Fruit fly (Drosophila melanogaster) whole organism, prepupa: ENCODE measurements around the gene CG10587.

Experiments used
- CG10631 ChIP-seq: fragments of 200-800 bp; sonication (Bioruptor generic); optimal IDR thresholded peaks from 2 replicates; lab custom pipeline; 2016; ENCODE audit warnings: missing biosample characterization, missing genetic modification characterization
- CG10669 ChIP-seq: fragments of 200-800 bp; sonication (Bioruptor generic); optimal IDR thresholded peaks from 3 replicates; lab custom pipeline; 2018; ENCODE audit warnings: missing biosample characterization, mild to moderate bottlenecking, missing genetic modification characterization, moderate library complexity
- CG11762 ChIP-seq: fragments of 200-800 bp; sonication (Bioruptor generic); optimal IDR thresholded peaks from 3 replicates; lab custom pipeline; 2016; ENCODE audit warnings: missing biosample characterization, missing genetic modification characterization; ENCODE audit not compliant: insufficient read depth
- CG15336 ChIP-seq: fragments of 200-800 bp; sonication (Bioruptor generic); IDR thresholded peaks from 2 replicates; pipeline ENCODE4 v1.3.6; 2022; ENCODE audit warnings: missing biosample characterization, missing genetic modification characterization
- CG1621 ChIP-seq: fragments of 200-800 bp; sonication (Bioruptor generic); optimal IDR thresholded peaks from 3 replicates; lab custom pipeline; 2018; ENCODE audit warnings: missing biosample characterization, mild to moderate bottlenecking, missing genetic modification characterization
- CG3032 ChIP-seq: fragments of 200-800 bp; optimal IDR thresholded peaks from 2 replicates; lab custom pipeline; 2019; ENCODE audit warnings: missing biosample characterization, mild to moderate bottlenecking, missing genetic modification characterization, moderate library complexity
- CG31627 ChIP-seq: fragments of 200-800 bp; sonication (Bioruptor generic); optimal IDR thresholded peaks from 3 replicates; lab custom pipeline; 2016; ENCODE audit warnings: missing biosample characterization, missing genetic modification characterization
- CG32006 ChIP-seq: fragments of 200-800 bp; sonication (Bioruptor generic); optimal IDR thresholded peaks from 3 replicates; lab custom pipeline; 2017; ENCODE audit warnings: missing biosample characterization, mild to moderate bottlenecking, missing genetic modification characterization
- CG34406 ChIP-seq: fragments of 200-800 bp; sonication (Bioruptor generic); optimal IDR thresholded peaks from 3 replicates; lab custom pipeline; 2016; ENCODE audit warnings: missing biosample characterization, missing genetic modification characterization
- CG3919 ChIP-seq: fragments of 200-800 bp; sonication (Bioruptor generic); optimal IDR thresholded peaks from 3 replicates; lab custom pipeline; 2016; ENCODE audit warnings: missing biosample characterization, missing genetic modification characterization
- CG6163 ChIP-seq: fragments of 200-800 bp; sonication (Bioruptor generic); IDR thresholded peaks from 3 replicates; pipeline ENCODE4 v1.3.6; 2022; ENCODE audit warnings: missing biosample characterization, missing genetic modification characterization
- CG6792 ChIP-seq: fragments of 200-800 bp; sonication (Bioruptor generic); optimal IDR thresholded peaks from 3 replicates; lab custom pipeline; 2016; ENCODE audit warnings: missing biosample characterization, missing genetic modification characterization
- CG6808 ChIP-seq: fragments of 200-800 bp; sonication (Bioruptor generic); optimal IDR thresholded peaks from 3 replicates; lab custom pipeline; 2017; ENCODE audit warnings: missing biosample characterization, missing genetic modification characterization, mild to moderate bottlenecking, moderate library complexity, missing genetic modification reagents
- CG7368 ChIP-seq: fragments of 200-800 bp; sonication (Bioruptor generic); optimal IDR thresholded peaks from 3 replicates; lab custom pipeline; 2016; ENCODE audit warnings: missing biosample characterization, missing genetic modification characterization
- CG8119 ChIP-seq: fragments of 200-800 bp; sonication (Bioruptor generic); IDR thresholded peaks from 3 replicates; pipeline ENCODE4 v1.3.6; 2022; ENCODE audit warnings: missing biosample characterization, missing genetic modification characterization
- CG8319 ChIP-seq: fragments of 200-800 bp; sonication (Bioruptor generic); optimal IDR thresholded peaks from 3 replicates; lab custom pipeline; 2016; ENCODE audit warnings: missing biosample characterization, missing genetic modification characterization
- CG9139 ChIP-seq: fragments of 200-800 bp; sonication (Bioruptor generic); optimal IDR thresholded peaks from 3 replicates; lab custom pipeline; 2017; ENCODE audit warnings: missing biosample characterization, mild to moderate bottlenecking, missing genetic modification characterization
- Eip75B ChIP-seq: fragments of 200-800 bp; sonication (Bioruptor generic); optimal IDR thresholded peaks from 3 replicates; lab custom pipeline; 2016; ENCODE audit warnings: missing biosample characterization, missing genetic modification characterization
- Eip78C ChIP-seq: fragments of 200-800 bp; sonication (Bioruptor generic); peaks from one replicate; lab custom pipeline; 2016; ENCODE audit warnings: missing biosample characterization, missing genetic modification characterization
- Ets21C ChIP-seq: fragments of 200-800 bp; sonication (Bioruptor generic); optimal IDR thresholded peaks from 3 replicates; lab custom pipeline; 2016; ENCODE audit warnings: missing biosample characterization, missing genetic modification characterization
- Ets96B ChIP-seq: fragments of 200-800 bp; optimal IDR thresholded peaks from 2 replicates; lab custom pipeline; 2019; ENCODE audit warnings: missing biosample characterization, mild to moderate bottlenecking, missing genetic modification characterization, moderate library complexity
- Gug ChIP-seq: fragments of 200-800 bp; sonication (Bioruptor generic); IDR thresholded peaks from 2 replicates; pipeline ENCODE4 v1.3.6; 2022; ENCODE audit warnings: missing biosample characterization, missing genetic modification characterization
- Hr38 ChIP-seq: sonication (Bioruptor generic); optimal IDR thresholded peaks from 2 replicates; lab custom pipeline; 2016; ENCODE audit warnings: missing biosample characterization, missing genetic modification characterization
- Hr39 ChIP-seq: fragments of 200-800 bp; sonication (Bioruptor generic); optimal IDR thresholded peaks from 2 replicates; lab custom pipeline; 2016; ENCODE audit warnings: missing biosample characterization, missing genetic modification characterization
- Lpt ChIP-seq: fragments of 200-800 bp; sonication (Bioruptor generic); optimal IDR thresholded peaks from 3 replicates; lab custom pipeline; 2016; ENCODE audit warnings: missing biosample characterization, missing genetic modification characterization
- Met ChIP-seq: fragments of 200-800 bp; sonication (Bioruptor generic); optimal IDR thresholded peaks from 3 replicates; lab custom pipeline; 2016; ENCODE audit warnings: missing biosample characterization, missing genetic modification characterization
- OdsH ChIP-seq: fragments of 200-800 bp; sonication (Bioruptor generic); optimal IDR thresholded peaks from 3 replicates; lab custom pipeline; 2016; ENCODE audit warnings: missing biosample characterization, missing genetic modification characterization
- Smox ChIP-seq: fragments of 200-800 bp; sonication (Bioruptor generic); optimal IDR thresholded peaks from 3 replicates; lab custom pipeline; 2016; ENCODE audit warnings: missing biosample characterization, missing genetic modification characterization
- Sox102F ChIP-seq: fragments of 200-800 bp; sonication (Bioruptor generic); optimal IDR thresholded peaks from 2 replicates; lab custom pipeline; 2016; ENCODE audit warnings: missing biosample characterization, mild to moderate bottlenecking, missing genetic modification characterization
- Sox14 ChIP-seq: fragments of 200-800 bp; sonication (Bioruptor generic); optimal IDR thresholded peaks from 3 replicates; lab custom pipeline; 2016; ENCODE audit warnings: missing biosample characterization, missing genetic modification characterization
- achi ChIP-seq: fragments of 200-800 bp; sonication (Bioruptor generic); optimal IDR thresholded peaks from 3 replicates; lab custom pipeline; 2016; ENCODE audit warnings: missing biosample characterization, missing genetic modification characterization
- acj6 ChIP-seq: fragments of 200-800 bp; sonication (Bioruptor generic); optimal IDR thresholded peaks from 3 replicates; lab custom pipeline; 2016; ENCODE audit warnings: missing biosample characterization, missing genetic modification characterization
- cyc ChIP-seq: fragments of 200-800 bp; sonication (Bioruptor generic); optimal IDR thresholded peaks from 3 replicates; lab custom pipeline; 2016; ENCODE audit warnings: missing biosample characterization, missing genetic modification characterization
- dsx ChIP-seq: fragments of 200-800 bp; optimal IDR thresholded peaks from 3 replicates; lab custom pipeline; 2019; ENCODE audit warnings: missing biosample characterization, mild to moderate bottlenecking, missing genetic modification characterization, moderate library complexity; ENCODE audit not compliant: poor library complexity, severe bottlenecking
- eg ChIP-seq: fragments of 200-800 bp; sonication (Bioruptor generic); IDR thresholded peaks from 3 replicates; pipeline ENCODE4 v1.3.6; 2022; ENCODE audit warnings: missing biosample characterization, missing genetic modification characterization
- esn ChIP-seq: fragments of 200-800 bp; sonication (Bioruptor generic); optimal IDR thresholded peaks from 2 replicates; lab custom pipeline; 2016; ENCODE audit warnings: missing biosample characterization, mild to moderate bottlenecking, missing genetic modification characterization, moderate library complexity
- fd59A ChIP-seq: fragments of 200-800 bp; sonication (Bioruptor generic); optimal IDR thresholded peaks from 2 replicates; lab custom pipeline; 2017; ENCODE audit warnings: missing biosample characterization, mild to moderate bottlenecking, missing genetic modification characterization, missing genetic modification reagents
- lz ChIP-seq: fragments of 200-800 bp; sonication (Bioruptor generic); optimal IDR thresholded peaks from 3 replicates; lab custom pipeline; 2016; ENCODE audit warnings: missing biosample characterization, missing genetic modification characterization
- net ChIP-seq: fragments of 200-800 bp; sonication (Bioruptor generic); optimal IDR thresholded peaks from 3 replicates; lab custom pipeline; 2016; ENCODE audit warnings: missing biosample characterization, missing genetic modification characterization
- pdm3 ChIP-seq: fragments of 200-800 bp; sonication (Bioruptor generic); optimal IDR thresholded peaks from 3 replicates; lab custom pipeline; 2016; ENCODE audit warnings: missing biosample characterization, missing genetic modification characterization
- salr ChIP-seq, 2 experiments: fragments of 200-800 bp; sonication (Bioruptor generic); optimal IDR thresholded peaks; 3 replicates each; lab custom pipeline; 2016 to 2018; ENCODE audit warnings: missing biosample characterization in 2 of 2, missing genetic modification characterization in 2 of 2, mild to moderate bottlenecking in 1 of 2
- spab ChIP-seq: fragments of 200-800 bp; sonication (Bioruptor generic); optimal IDR thresholded peaks from 2 replicates; lab custom pipeline; 2017; ENCODE audit warnings: missing biosample characterization, mild to moderate bottlenecking, missing genetic modification characterization, missing genetic modification reagents
- svp ChIP-seq: fragments of 200-800 bp; sonication (Bioruptor generic); peaks from one replicate; lab custom pipeline; 2016; ENCODE audit warnings: missing biosample characterization, missing genetic modification characterization
- topi ChIP-seq: fragments of 200-800 bp; sonication (Bioruptor generic); optimal IDR thresholded peaks from 3 replicates; lab custom pipeline; 2016; ENCODE audit warnings: missing biosample characterization, missing genetic modification characterization
- vri ChIP-seq: fragments of 200-800 bp; sonication (Bioruptor generic); optimal IDR thresholded peaks from 3 replicates; lab custom pipeline; 2016; ENCODE audit warnings: missing biosample characterization, mild to moderate bottlenecking, missing genetic modification characterization

Gene CG10587

DNA sequence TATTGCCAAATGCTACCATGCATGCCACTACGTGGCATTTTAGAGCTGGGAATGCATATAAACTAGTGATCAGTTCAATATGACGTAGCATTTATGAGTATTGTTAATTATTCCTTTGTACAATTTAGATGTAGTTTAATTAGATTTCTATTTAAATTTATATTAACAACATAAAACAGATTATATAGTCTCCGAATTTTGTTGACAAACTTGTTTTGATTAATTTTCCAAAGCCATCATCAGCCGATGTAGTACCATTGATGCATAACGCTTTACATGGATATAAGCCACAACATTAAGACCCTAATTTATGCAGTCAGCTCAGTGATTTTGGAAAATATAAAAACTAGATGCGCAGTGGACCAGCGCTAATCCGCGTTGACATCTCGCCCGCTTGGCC lies 20.2 kb upstream of the CG10587 start (continued):
- TF ChIP-seq CG3032 (no peak), salr (GFP tag; optimal IDR thresholded peaks at IDR 0.05; lab: Kevin White, UChicago) (no peak), CG1621 (no peak), CG6808 (GFP tag; lab: Kevin White, UChicago) (no peak), Ets21C (no peak), CG7368 (GFP tag; lab: Kevin White, UChicago) (no peak), svp (peak; percentile 65), Eip78C (GFP tag; lab: Kevin White, UChicago) (no peak), CG34406 (no peak), spab (GFP tag; lab: Kevin White, UChicago) (no peak), CG3919 (GFP tag; lab: Kevin White, UChicago) (peak; percentile 2), pdm3 (no peak), Gug (GFP tag; lab: Robert Waterston, UW) (no peak), CG8319 (GFP tag; lab: Kevin White, UChicago) (no peak), Sox14 (GFP tag; lab: Kevin White, UChicago) (no peak), net (no peak)

- TF ChIP-seq CG6792 (GFP tag; lab: Kevin White, UChicago) (peak; percentile 10), vri (GFP tag; lab: Kevin White, UChicago) (no peak), CG15336 (GFP tag; lab: Robert Waterston, UW) (0 out of 2 replicates have a peak, but pooled peaks have one; percentile 17), esn (GFP tag; lab: Kevin White, UChicago) (peak; percentile 66), Met (GFP tag; lab: Kevin White, UChicago) (peak; percentile 47), CG32006 (peak; percentile 15), CG8319 (GFP tag; lab: Kevin White, UChicago) (no peak), topi (GFP tag; lab: Kevin White, UChicago) (peak; percentile 37), Hr39 (GFP tag; lab: Kevin White, UChicago) (peak; percentile 30), spab (GFP tag; lab: Kevin White, UChicago) (peak; percentile 16), Ets96B (tag; lab: Kevin White, UChicago) (peak; percentile 32), CG11762 (no peak), eg (no peak), Sox14 (GFP tag; lab: Kevin White, UChicago) (peak; percentile 14), CG6808 (GFP tag; lab: Kevin White, UChicago) (peak; percentile 3), dsx (GFP tag; lab: Kevin White, UChicago) (peak; percentile 22), CG6163 (GFP tag; lab: Robert Waterston, UW) (no peak), achi (peak; percentile 20), Ets21C (peak; percentile 6), pdm3 (no peak), CG10631 (GFP tag; lab: Kevin White, UChicago) (peak; percentile 50), Smox (GFP tag; lab: Kevin White, UChicago) (peak; percentile 17), CG9139 (GFP tag; lab: Kevin White, UChicago) (no peak), OdsH (GFP tag; lab: Kevin White, UChicago) (peak; percentile 2), salr (GFP tag; optimal IDR thresholded peaks at IDR 0.05; lab: Kevin White, UChicago) (no peak), acj6 (GFP tag; lab: Kevin White, UChicago) (peak; percentile 12), Sox102F (GFP tag; lab: Kevin White, UChicago) (peak; percentile 24), lz (GFP tag; lab: Kevin White, UChicago) (peak; percentile 36), Eip75B (GFP tag; lab: Kevin White, UChicago) (peak; percentile 46), CG8119 (GFP tag; lab: Robert Waterston, UW) (peak; percentile 19; the same call in 1 of the 3 replicates), CG3032 (peak; percentile 27), cyc (peak; percentile 5), Lpt (GFP tag; lab: Kevin White, UChicago) (no peak), fd59A (no peak), CG3919 (GFP tag; lab: Kevin White, UChicago) (peak; percentile 20), Eip78C (GFP tag; lab: Kevin White, UChicago) (no peak), CG31627 (GFP tag; lab: Kevin White, UChicago) (peak; percentile 25), Hr38 (no peak), svp (peak; percentile 57), CG10669 (GFP tag; lab: Kevin White, UChicago) (no peak)
Measured at dm6 chr3L:20981724-20982123, 19.4 kb upstream of the CG10587 start.
